Fruit fly (Drosophila melanogaster) whole organism, prepupa: ENCODE data around the gene Cpr23B.
A peak's percentile ranks its signal among the peaks of the same experiment; 100 is the strongest.

Experiments used
- Blimp-1 ChIP-seq: fragments of 200-800 bp; sonication (Bioruptor generic); optimal IDR thresholded peaks from 3 replicates; lab custom pipeline; 2017; ENCODE audit warnings: missing biosample characterization, missing genetic modification characterization, mild to moderate bottlenecking, moderate library complexity, missing genetic modification reagents
- CG11294 ChIP-seq: fragments of 200-800 bp; sonication (Bioruptor generic); IDR thresholded peaks from 2 replicates; pipeline ENCODE4 v1.3.6; 2022; ENCODE audit warnings: missing biosample characterization, missing genetic modification characterization
- CG11762 ChIP-seq: fragments of 200-800 bp; sonication (Bioruptor generic); optimal IDR thresholded peaks from 3 replicates; lab custom pipeline; 2016; ENCODE audit warnings: missing biosample characterization, missing genetic modification characterization; ENCODE audit not compliant: insufficient read depth
- CG11902 ChIP-seq: fragments of 200-800 bp; sonication (Bioruptor generic); optimal IDR thresholded peaks from 3 replicates; lab custom pipeline; 2016; ENCODE audit warnings: missing biosample characterization, missing genetic modification characterization
- CG15336 ChIP-seq: fragments of 200-800 bp; sonication (Bioruptor generic); IDR thresholded peaks from 2 replicates; pipeline ENCODE4 v1.3.6; 2022; ENCODE audit warnings: missing biosample characterization, missing genetic modification characterization
- CG1621 ChIP-seq: fragments of 200-800 bp; sonication (Bioruptor generic); optimal IDR thresholded peaks from 3 replicates; lab custom pipeline; 2018; ENCODE audit warnings: missing biosample characterization, mild to moderate bottlenecking, missing genetic modification characterization
- CG16779 ChIP-seq: fragments of 200-800 bp; sonication (Bioruptor generic); optimal IDR thresholded peaks from 3 replicates; lab custom pipeline; 2017; ENCODE audit warnings: missing biosample characterization, mild to moderate bottlenecking, missing genetic modification characterization
- CG3032 ChIP-seq: fragments of 200-800 bp; optimal IDR thresholded peaks from 2 replicates; lab custom pipeline; 2019; ENCODE audit warnings: missing biosample characterization, mild to moderate bottlenecking, missing genetic modification characterization, moderate library complexity
- CG32006 ChIP-seq: fragments of 200-800 bp; sonication (Bioruptor generic); optimal IDR thresholded peaks from 3 replicates; lab custom pipeline; 2017; ENCODE audit warnings: missing biosample characterization, mild to moderate bottlenecking, missing genetic modification characterization
- CG34406 ChIP-seq: fragments of 200-800 bp; sonication (Bioruptor generic); optimal IDR thresholded peaks from 3 replicates; lab custom pipeline; 2016; ENCODE audit warnings: missing biosample characterization, missing genetic modification characterization
- CG3919 ChIP-seq: fragments of 200-800 bp; sonication (Bioruptor generic); optimal IDR thresholded peaks from 3 replicates; lab custom pipeline; 2016; ENCODE audit warnings: missing biosample characterization, missing genetic modification characterization
- CG4318 ChIP-seq: fragments of 200-800 bp; sonication (Bioruptor generic); optimal IDR thresholded peaks from 3 replicates; lab custom pipeline; 2017; ENCODE audit warnings: missing biosample characterization, mild to moderate bottlenecking, missing genetic modification characterization
- CG6163 ChIP-seq: fragments of 200-800 bp; sonication (Bioruptor generic); IDR thresholded peaks from 3 replicates; pipeline ENCODE4 v1.3.6; 2022; ENCODE audit warnings: missing biosample characterization, missing genetic modification characterization
- CG6276 ChIP-seq: fragments of 200-800 bp; sonication (Bioruptor generic); optimal IDR thresholded peaks from 2 replicates; lab custom pipeline; 2017; ENCODE audit warnings: missing biosample characterization, mild to moderate bottlenecking, missing genetic modification characterization
- CG6792 ChIP-seq: fragments of 200-800 bp; sonication (Bioruptor generic); optimal IDR thresholded peaks from 3 replicates; lab custom pipeline; 2016; ENCODE audit warnings: missing biosample characterization, missing genetic modification characterization
- CG6808 ChIP-seq: fragments of 200-800 bp; sonication (Bioruptor generic); optimal IDR thresholded peaks from 3 replicates; lab custom pipeline; 2017; ENCODE audit warnings: missing biosample characterization, missing genetic modification characterization, mild to moderate bottlenecking, moderate library complexity, missing genetic modification reagents
- CG6854 ChIP-seq: fragments of 200-800 bp; sonication (Bioruptor generic); optimal IDR thresholded peaks from 2 replicates; lab custom pipeline; 2017; ENCODE audit warnings: missing biosample characterization, mild to moderate bottlenecking, missing genetic modification characterization
- CG7368 ChIP-seq: fragments of 200-800 bp; sonication (Bioruptor generic); optimal IDR thresholded peaks from 3 replicates; lab custom pipeline; 2016; ENCODE audit warnings: missing biosample characterization, missing genetic modification characterization
- CG8119 ChIP-seq: fragments of 200-800 bp; sonication (Bioruptor generic); IDR thresholded peaks from 3 replicates; pipeline ENCODE4 v1.3.6; 2022; ENCODE audit warnings: missing biosample characterization, missing genetic modification characterization
- CG8319 ChIP-seq: fragments of 200-800 bp; sonication (Bioruptor generic); optimal IDR thresholded peaks from 3 replicates; lab custom pipeline; 2016; ENCODE audit warnings: missing biosample characterization, missing genetic modification characterization
- CG8632 ChIP-seq: fragments of 200-800 bp; sonication (Bioruptor generic); optimal IDR thresholded peaks from 3 replicates; lab custom pipeline; 2016; ENCODE audit warnings: missing biosample characterization, missing genetic modification characterization
- Eip75B ChIP-seq: fragments of 200-800 bp; sonication (Bioruptor generic); optimal IDR thresholded peaks from 3 replicates; lab custom pipeline; 2016; ENCODE audit warnings: missing biosample characterization, missing genetic modification characterization
- Eip78C ChIP-seq: fragments of 200-800 bp; sonication (Bioruptor generic); peaks from one replicate; lab custom pipeline; 2016; ENCODE audit warnings: missing biosample characterization, missing genetic modification characterization
- Eip93F ChIP-seq: fragments of 200-800 bp; sonication (Bioruptor generic); optimal IDR thresholded peaks from 2 replicates; lab custom pipeline; 2016; ENCODE audit warnings: missing biosample characterization, mild to moderate bottlenecking, missing genetic modification characterization
- Ets21C ChIP-seq: fragments of 200-800 bp; sonication (Bioruptor generic); optimal IDR thresholded peaks from 3 replicates; lab custom pipeline; 2016; ENCODE audit warnings: missing biosample characterization, missing genetic modification characterization
- Ets96B ChIP-seq: fragments of 200-800 bp; optimal IDR thresholded peaks from 2 replicates; lab custom pipeline; 2019; ENCODE audit warnings: missing biosample characterization, mild to moderate bottlenecking, missing genetic modification characterization, moderate library complexity
- Hr39 ChIP-seq: fragments of 200-800 bp; sonication (Bioruptor generic); optimal IDR thresholded peaks from 2 replicates; lab custom pipeline; 2016; ENCODE audit warnings: missing biosample characterization, missing genetic modification characterization
- Hr4 ChIP-seq: fragments of 200-800 bp; sonication (Bioruptor generic); optimal IDR thresholded peaks from 3 replicates; lab custom pipeline; 2016; ENCODE audit warnings: missing biosample characterization, missing genetic modification characterization
- Lpt ChIP-seq: fragments of 200-800 bp; sonication (Bioruptor generic); optimal IDR thresholded peaks from 3 replicates; lab custom pipeline; 2016; ENCODE audit warnings: missing biosample characterization, missing genetic modification characterization
- Met ChIP-seq: fragments of 200-800 bp; sonication (Bioruptor generic); optimal IDR thresholded peaks from 3 replicates; lab custom pipeline; 2016; ENCODE audit warnings: missing biosample characterization, missing genetic modification characterization
- OdsH ChIP-seq: fragments of 200-800 bp; sonication (Bioruptor generic); optimal IDR thresholded peaks from 3 replicates; lab custom pipeline; 2016; ENCODE audit warnings: missing biosample characterization, missing genetic modification characterization
- Smox ChIP-seq: fragments of 200-800 bp; sonication (Bioruptor generic); optimal IDR thresholded peaks from 3 replicates; lab custom pipeline; 2016; ENCODE audit warnings: missing biosample characterization, missing genetic modification characterization
- Sox14 ChIP-seq: fragments of 200-800 bp; sonication (Bioruptor generic); optimal IDR thresholded peaks from 3 replicates; lab custom pipeline; 2016; ENCODE audit warnings: missing biosample characterization, missing genetic modification characterization
- Sox15 ChIP-seq: fragments of 200-800 bp; sonication (Bioruptor generic); optimal IDR thresholded peaks from 3 replicates; lab custom pipeline; 2016; ENCODE audit warnings: missing biosample characterization, missing genetic modification characterization
- achi ChIP-seq: fragments of 200-800 bp; sonication (Bioruptor generic); optimal IDR thresholded peaks from 3 replicates; lab custom pipeline; 2016; ENCODE audit warnings: missing biosample characterization, missing genetic modification characterization
- acj6 ChIP-seq: fragments of 200-800 bp; sonication (Bioruptor generic); optimal IDR thresholded peaks from 3 replicates; lab custom pipeline; 2016; ENCODE audit warnings: missing biosample characterization, missing genetic modification characterization
- cyc ChIP-seq: fragments of 200-800 bp; sonication (Bioruptor generic); optimal IDR thresholded peaks from 3 replicates; lab custom pipeline; 2016; ENCODE audit warnings: missing biosample characterization, missing genetic modification characterization
- dac ChIP-seq: fragments of 200-800 bp; sonication (Bioruptor generic); optimal IDR thresholded peaks from 2 replicates; lab custom pipeline; 2017; ENCODE audit warnings: missing biosample characterization, mild to moderate bottlenecking, missing genetic modification characterization
- dsx ChIP-seq: fragments of 200-800 bp; optimal IDR thresholded peaks from 3 replicates; lab custom pipeline; 2019; ENCODE audit warnings: missing biosample characterization, mild to moderate bottlenecking, missing genetic modification characterization, moderate library complexity; ENCODE audit not compliant: poor library complexity, severe bottlenecking
- esn ChIP-seq: fragments of 200-800 bp; sonication (Bioruptor generic); optimal IDR thresholded peaks from 2 replicates; lab custom pipeline; 2016; ENCODE audit warnings: missing biosample characterization, mild to moderate bottlenecking, missing genetic modification characterization, moderate library complexity
- fd59A ChIP-seq: fragments of 200-800 bp; sonication (Bioruptor generic); optimal IDR thresholded peaks from 2 replicates; lab custom pipeline; 2017; ENCODE audit warnings: missing biosample characterization, mild to moderate bottlenecking, missing genetic modification characterization, missing genetic modification reagents
- fd85E ChIP-seq: fragments of 200-800 bp; sonication (Bioruptor generic); optimal IDR thresholded peaks from 3 replicates; lab custom pipeline; 2016; ENCODE audit warnings: missing biosample characterization, missing genetic modification characterization
- fkh ChIP-seq: fragments of 200-800 bp; sonication (Bioruptor generic); optimal IDR thresholded peaks from 3 replicates; lab custom pipeline; 2017; ENCODE audit warnings: missing biosample characterization, mild to moderate bottlenecking, missing genetic modification characterization, moderate library complexity
- net ChIP-seq: fragments of 200-800 bp; sonication (Bioruptor generic); optimal IDR thresholded peaks from 3 replicates; lab custom pipeline; 2016; ENCODE audit warnings: missing biosample characterization, missing genetic modification characterization
- pdm3 ChIP-seq: fragments of 200-800 bp; sonication (Bioruptor generic); optimal IDR thresholded peaks from 3 replicates; lab custom pipeline; 2016; ENCODE audit warnings: missing biosample characterization, missing genetic modification characterization
- spab ChIP-seq: fragments of 200-800 bp; sonication (Bioruptor generic); optimal IDR thresholded peaks from 2 replicates; lab custom pipeline; 2017; ENCODE audit warnings: missing biosample characterization, mild to moderate bottlenecking, missing genetic modification characterization, missing genetic modification reagents
- ss ChIP-seq, 2 experiments: fragments of 200-800 bp; sonication (Bioruptor generic); optimal IDR thresholded peaks; 2 replicates in 1 of 2; 3 replicates in 1 of 2; lab custom pipeline; 2017 to 2018; ENCODE audit warnings: mild to moderate bottlenecking in 2 of 2, missing biosample characterization in 2 of 2, missing genetic modification characterization in 2 of 2, moderate library complexity in 1 of 2
- svp ChIP-seq: fragments of 200-800 bp; sonication (Bioruptor generic); peaks from one replicate; lab custom pipeline; 2016; ENCODE audit warnings: missing biosample characterization, missing genetic modification characterization
- topi ChIP-seq: fragments of 200-800 bp; sonication (Bioruptor generic); optimal IDR thresholded peaks from 3 replicates; lab custom pipeline; 2016; ENCODE audit warnings: missing biosample characterization, missing genetic modification characterization
- vri ChIP-seq: fragments of 200-800 bp; sonication (Bioruptor generic); optimal IDR thresholded peaks from 3 replicates; lab custom pipeline; 2016; ENCODE audit warnings: missing biosample characterization, mild to moderate bottlenecking, missing genetic modification characterization

Cpr23B gene

DNA sequence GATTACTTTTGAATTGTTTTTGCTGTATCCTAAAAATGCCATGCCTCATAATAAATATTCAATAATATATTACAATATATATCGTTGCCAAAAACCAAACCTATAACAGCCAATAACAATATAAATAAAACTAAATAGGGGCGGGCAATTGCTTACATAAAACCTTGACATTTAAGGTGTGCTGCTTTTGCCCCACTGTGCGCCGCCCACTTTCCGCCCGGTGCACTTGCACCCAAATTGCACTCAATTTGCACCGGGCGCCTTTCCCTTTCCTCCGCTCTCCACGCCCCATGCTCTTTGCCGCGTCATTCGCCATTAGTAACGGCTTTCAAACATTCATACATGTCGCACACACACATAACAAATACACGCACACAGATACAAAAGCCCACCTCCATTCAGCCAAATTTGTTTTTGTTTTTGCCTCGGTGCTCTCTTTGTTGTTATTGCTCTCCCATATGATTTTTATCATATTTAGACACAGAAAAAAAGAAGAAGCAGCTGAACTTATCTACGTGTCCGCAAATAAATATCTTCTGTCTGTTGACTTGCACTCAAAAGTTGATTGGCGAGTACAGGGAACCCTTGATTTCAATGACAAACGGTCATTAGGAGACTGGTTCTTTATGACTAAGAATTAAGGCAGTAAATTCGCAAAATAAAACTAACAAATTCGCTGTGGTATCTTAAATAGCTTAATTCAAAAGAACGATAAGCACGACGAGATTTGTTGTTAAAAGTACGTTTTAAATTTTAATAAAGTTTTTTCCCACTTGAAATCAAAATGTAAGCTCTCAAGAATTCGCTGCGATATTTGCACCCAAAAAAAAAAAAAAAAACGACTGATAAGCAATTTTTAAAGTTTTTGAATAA is 19.9 kb downstream of the Cpr23B start:
- peak; percentile 84 for TF ChIP-seq CG32006 (GFP tag; lab: Kevin White, UChicago)
- TF ChIP-seq Sox15 = no peak
- TF ChIP-seq Smox (GFP tag; lab: Kevin White, UChicago) = peak; percentile 50
- no peak for TF ChIP-seq CG16779
- peak; percentile 78 for TF ChIP-seq svp (GFP tag; lab: Kevin White, UChicago)
- no peak for TF ChIP-seq cyc
- no peak for TF ChIP-seq fd59A (GFP tag; lab: Kevin White, UChicago)
- TF ChIP-seq CG3919 (GFP tag; lab: Kevin White, UChicago) = peak; percentile 77
- TF ChIP-seq CG4318 (GFP tag; lab: Kevin White, UChicago) = peak; percentile 67
- TF ChIP-seq OdsH (GFP tag; lab: Kevin White, UChicago) = peak; percentile 54
- peak; percentile 23 to 47 for TF ChIP-seq ss (GFP tag; optimal IDR thresholded peaks at IDR 0.05; lab: Kevin White, UChicago)
- peak; percentile 92 for TF ChIP-seq fkh (GFP tag; lab: Kevin White, UChicago)
- TF ChIP-seq CG15336 (GFP tag; lab: Robert Waterston, UW) = peak; percentile 89
- peak; percentile 61 for TF ChIP-seq Blimp-1
- peak; percentile 16 for TF ChIP-seq Sox14 (GFP tag; lab: Kevin White, UChicago)
- peak; percentile 42 for TF ChIP-seq CG6808
- TF ChIP-seq Hr4 (GFP tag; lab: Kevin White, UChicago) = peak; percentile 74
- peak; percentile 66 for TF ChIP-seq dac (GFP tag; lab: Kevin White, UChicago)
- TF ChIP-seq CG11762 (GFP tag; lab: Kevin White, UChicago) = peak; percentile 36
- peak; percentile 55 for TF ChIP-seq CG8632 (GFP tag; lab: Kevin White, UChicago)
- TF ChIP-seq esn (GFP tag; lab: Kevin White, UChicago) = peak; percentile 44
- TF ChIP-seq CG6163 (GFP tag; lab: Robert Waterston, UW) = peak; percentile 75
- no peak for TF ChIP-seq Ets21C
- TF ChIP-seq Eip78C (GFP tag; lab: Kevin White, UChicago) = peak; percentile 84
- TF ChIP-seq net = peak; percentile 78
- peak; percentile 20 for TF ChIP-seq Hr39 (GFP tag; lab: Kevin White, UChicago)
- TF ChIP-seq CG6792 = peak; percentile 52
- TF ChIP-seq Met (GFP tag; lab: Kevin White, UChicago) = peak; percentile 46
- TF ChIP-seq spab = peak; percentile 50
- no peak for TF ChIP-seq dsx (GFP tag; lab: Kevin White, UChicago)
- TF ChIP-seq vri = peak; percentile 47
- TF ChIP-seq CG8319 = peak; percentile 11
- TF ChIP-seq CG11294 (GFP tag; lab: Robert Waterston, UW) = peak; percentile 44; the same call in 1 of the 2 replicates
- TF ChIP-seq CG3032 (tag; lab: Kevin White, UChicago) = no peak
- TF ChIP-seq achi (GFP tag; lab: Kevin White, UChicago) = peak; percentile 66
- peak; percentile 87 for TF ChIP-seq CG6276 (GFP tag; lab: Kevin White, UChicago)
- peak; percentile 68 for TF ChIP-seq Lpt (GFP tag; lab: Kevin White, UChicago)
- TF ChIP-seq pdm3 (GFP tag; lab: Kevin White, UChicago) = peak; percentile 47
- no peak for TF ChIP-seq CG6854 (GFP tag; lab: Kevin White, UChicago)
- no peak for TF ChIP-seq fd85E (GFP tag; lab: Kevin White, UChicago)
- peak; percentile 88 for TF ChIP-seq CG8119 (GFP tag; lab: Robert Waterston, UW)
- peak; percentile 56 for TF ChIP-seq CG34406 (GFP tag; lab: Kevin White, UChicago)
- peak; percentile 69 for TF ChIP-seq acj6 (GFP tag; lab: Kevin White, UChicago)
- peak; percentile 6 for TF ChIP-seq Ets96B (tag; lab: Kevin White, UChicago)
- no peak for TF ChIP-seq CG11902 (GFP tag; lab: Kevin White, UChicago)
- TF ChIP-seq CG1621 (tag; lab: Kevin White, UChicago) = no peak
- TF ChIP-seq Eip93F = no peak
- TF ChIP-seq topi (GFP tag; lab: Kevin White, UChicago) = peak; percentile 33
- TF ChIP-seq CG7368 = no peak
- TF ChIP-seq Eip75B (GFP tag; lab: Kevin White, UChicago) = peak; percentile 14
